Fruit fly (Drosophila melanogaster) whole organism, embryonic: Measurements from ENCODE around the gene Atg18b.

Experiments used
- Blimp-1 ChIP-seq: fragments of 200-800 bp; sonication (Bioruptor generic); optimal IDR thresholded peaks from 3 replicates; lab custom pipeline; 2018; ENCODE audit warnings: missing biosample characterization, missing genetic modification characterization, mild to moderate bottlenecking, moderate library complexity, missing genetic modification reagents
- C15 ChIP-seq: fragments of 200-800 bp; sonication (Bioruptor generic); IDR thresholded peaks from 3 replicates; pipeline ENCODE4 v1.3.6; 2022; ENCODE audit warnings: missing biosample characterization, missing genetic modification characterization
- CG10267 ChIP-seq: fragments of 200-800 bp; sonication (Bioruptor generic); optimal IDR thresholded peaks from 2 replicates; lab custom pipeline; 2018; ENCODE audit warnings: missing biosample characterization, mild to moderate bottlenecking, missing genetic modification characterization, moderate library complexity
- CG11504 ChIP-seq: fragments of 200-800 bp; sonication (Bioruptor generic); optimal IDR thresholded peaks from 3 replicates; lab custom pipeline; 2019; ENCODE audit warnings: missing biosample characterization, mild to moderate bottlenecking, missing genetic modification characterization, moderate library complexity
- CG12659 ChIP-seq: fragments of 200-800 bp; sonication (Bioruptor generic); optimal IDR thresholded peaks from 3 replicates; lab custom pipeline; 2017; ENCODE audit warnings: mild to moderate bottlenecking, missing biosample characterization, missing genetic modification reagents, missing genetic modification characterization
- CG13624 ChIP-seq: fragments of 200-800 bp; sonication (Bioruptor generic); optimal IDR thresholded peaks from 2 replicates; lab custom pipeline; 2016; ENCODE audit warnings: missing biosample characterization, missing genetic modification characterization
- CG13894 ChIP-seq: fragments of 200-800 bp; sonication (Bioruptor generic); optimal IDR thresholded peaks from 3 replicates; lab custom pipeline; 2018; ENCODE audit warnings: missing biosample characterization, mild to moderate bottlenecking, missing genetic modification characterization, moderate library complexity
- CG14860 ChIP-seq: fragments of 200-800 bp; sonication (Bioruptor generic); IDR thresholded peaks from 3 replicates; pipeline ENCODE4 v1.3.6; 2022; ENCODE audit warnings: missing biosample characterization, missing genetic modification characterization; ENCODE audit not compliant: partially characterized antibody
- CG15696 ChIP-seq: fragments of 200-800 bp; sonication (Bioruptor generic); optimal IDR thresholded peaks from 2 replicates; lab custom pipeline; 2019; ENCODE audit warnings: missing biosample characterization, mild to moderate bottlenecking, missing genetic modification characterization, moderate library complexity
- CG17385 ChIP-seq: fragments of 200-800 bp; sonication (Bioruptor generic); optimal IDR thresholded peaks from 3 replicates; lab custom pipeline; 2018; ENCODE audit warnings: missing biosample characterization, mild to moderate bottlenecking, missing genetic modification characterization
- CG2199 ChIP-seq: fragments of 200-800 bp; sonication (Bioruptor generic); IDR thresholded peaks from 3 replicates; pipeline ENCODE4 v1.3.6; 2022; ENCODE audit warnings: missing biosample characterization, missing genetic modification characterization
- CG2712 ChIP-seq: fragments of 200-800 bp; optimal IDR thresholded peaks from 3 replicates; lab custom pipeline; 2019; ENCODE audit warnings: missing biosample characterization, mild to moderate bottlenecking, missing genetic modification characterization, moderate library complexity
- CG31441 ChIP-seq: fragments of 200-800 bp; sonication (Bioruptor generic); IDR thresholded peaks from 2 replicates; pipeline ENCODE4 v1.3.6; 2022; ENCODE audit warnings: missing biosample characterization, missing genetic modification characterization
- CG33213 ChIP-seq: fragments of 200-800 bp; sonication (Bioruptor generic); optimal IDR thresholded peaks from 3 replicates; lab custom pipeline; 2016; ENCODE audit warnings: missing biosample characterization, missing genetic modification characterization
- CG3407 ChIP-seq: fragments of 200-800 bp; sonication (Bioruptor generic); optimal IDR thresholded peaks from 2 replicates; lab custom pipeline; 2018; ENCODE audit warnings: missing biosample characterization, mild to moderate bottlenecking, missing genetic modification characterization
- CG3726 ChIP-seq: fragments of 200-800 bp; sonication (Bioruptor generic); IDR thresholded peaks from 3 replicates; pipeline ENCODE4, ENCODE4 v1.3.6; 2022; ENCODE audit warnings: missing biosample characterization, missing genetic modification characterization
- CG4617 ChIP-seq: fragments of 200-800 bp; sonication (Bioruptor generic); optimal IDR thresholded peaks from 3 replicates; lab custom pipeline; 2016; ENCODE audit warnings: missing biosample characterization, missing genetic modification characterization, borderline replicate concordance
- CG8359 ChIP-seq: fragments of 200-800 bp; sonication (Bioruptor generic); optimal IDR thresholded peaks from 2 replicates; lab custom pipeline; 2017; ENCODE audit warnings: missing biosample characterization, mild to moderate bottlenecking, missing genetic modification characterization, borderline replicate concordance
- CG9932 ChIP-seq: fragments of 200-800 bp; sonication (Bioruptor generic); IDR thresholded peaks from 2 replicates; pipeline ENCODE4 v1.3.6; 2022; ENCODE audit warnings: missing biosample characterization, missing genetic modification characterization
- CHES-1-like ChIP-seq: fragments of 200-800 bp; sonication (Bioruptor generic); optimal IDR thresholded peaks from 2 replicates; lab custom pipeline; 2016; ENCODE audit warnings: missing biosample characterization, missing genetic modification characterization
- Dfd ChIP-seq, 2 experiments: fragments of >200 bp; optimal IDR thresholded peaks; 2 replicates each; lab custom pipeline; 2017; ENCODE audit warnings: missing biosample characterization in 2 of 2, missing genetic modification characterization in 2 of 2
- Dll ChIP-seq: fragments of 200-800 bp; sonication (Bioruptor generic); IDR thresholded peaks from 4 replicates; pipeline ENCODE4 v1.3.6; 2022; ENCODE audit warnings: missing biosample characterization, missing genetic modification characterization; ENCODE audit not compliant: partially characterized antibody
- Doc3 ChIP-seq: fragments of 200-800 bp; sonication (Bioruptor generic); IDR thresholded peaks from 3 replicates; pipeline ENCODE4 v1.3.6; 2022; ENCODE audit warnings: missing biosample characterization, missing genetic modification characterization; ENCODE audit not compliant: partially characterized antibody
- Ets65A ChIP-seq: fragments of 200-800 bp; sonication (Bioruptor generic); peaks from one replicate; lab custom pipeline; 2016; ENCODE audit warnings: missing biosample characterization, missing genetic modification characterization
- Gug ChIP-seq: fragments of 200-800 bp; sonication (Bioruptor generic); IDR thresholded peaks from 4 replicates; pipeline ENCODE4 v1.3.6; 2022; ENCODE audit warnings: missing biosample characterization, missing genetic modification characterization
- HLHmδ ChIP-seq: fragments of 200-800 bp; sonication (Bioruptor generic); optimal IDR thresholded peaks from 2 replicates; lab custom pipeline; 2018; ENCODE audit warnings: missing biosample characterization, mild to moderate bottlenecking, missing genetic modification characterization, moderate library complexity
- HmgZ ChIP-seq: fragments of 200-800 bp; sonication (Bioruptor generic); optimal IDR thresholded peaks from 2 replicates; lab custom pipeline; 2018; ENCODE audit warnings: missing biosample characterization, mild to moderate bottlenecking, missing genetic modification characterization
- Myb ChIP-seq: fragments of 200-800 bp; sonication (Bioruptor generic); optimal IDR thresholded peaks from 2 replicates; lab custom pipeline; 2016; ENCODE audit warnings: missing biosample characterization, missing genetic modification characterization
- Ssrp ChIP-seq: fragments of 200-800 bp; sonication (Bioruptor generic); optimal IDR thresholded peaks from 2 replicates; lab custom pipeline; 2018; ENCODE audit warnings: missing biosample characterization, mild to moderate bottlenecking, missing genetic modification characterization, moderate library complexity
- TFAM ChIP-seq: fragments of 200-800 bp; sonication (Bioruptor generic); optimal IDR thresholded peaks from 2 replicates; lab custom pipeline; 2017; ENCODE audit warnings: missing biosample characterization, missing genetic modification characterization, inconsistent platforms
- Tbp ChIP-seq: fragments of >200 bp; optimal IDR thresholded peaks from 2 replicates; lab custom pipeline; 2018; ENCODE audit warnings: missing biosample characterization, missing genetic modification characterization
- crc ChIP-seq: fragments of 200-800 bp; sonication (Bioruptor generic); optimal IDR thresholded peaks from 2 replicates; lab custom pipeline; 2016; ENCODE audit warnings: missing biosample characterization, missing genetic modification characterization
- croc ChIP-seq: fragments of 200-800 bp; sonication (Bioruptor generic); conservative IDR thresholded peaks from 3 replicates; pipeline ENCODE4 v1.3.6; 2022; ENCODE audit warnings: missing biosample characterization, missing genetic modification characterization
- da ChIP-seq: fragments of 200-800 bp; sonication (Bioruptor generic); optimal IDR thresholded peaks from 2 replicates; lab custom pipeline; 2016; ENCODE audit warnings: missing biosample characterization, missing genetic modification characterization
- dan ChIP-seq: fragments of 200-800 bp; sonication (Bioruptor generic); IDR thresholded peaks from 2 replicates; pipeline ENCODE4 v1.3.6; 2022; ENCODE audit warnings: missing biosample characterization, missing genetic modification characterization
- dm ChIP-seq: fragments of 200-800 bp; sonication (Bioruptor generic); optimal IDR thresholded peaks from 3 replicates; lab custom pipeline; 2016; ENCODE audit warnings: missing biosample characterization, missing genetic modification characterization
- ems ChIP-seq: fragments of 200-800 bp; sonication (Bioruptor generic); optimal IDR thresholded peaks from 3 replicates; lab custom pipeline; 2016; ENCODE audit warnings: missing biosample characterization, missing genetic modification characterization
- gsb-n ChIP-seq: fragments of 200-800 bp; sonication (Bioruptor generic); optimal IDR thresholded peaks from 3 replicates; lab custom pipeline; 2018; ENCODE audit warnings: missing biosample characterization, mild to moderate bottlenecking, missing genetic modification characterization
- luna ChIP-seq: fragments of 200-800 bp; sonication (Bioruptor generic); optimal IDR thresholded peaks from 2 replicates; lab custom pipeline; 2016; ENCODE audit warnings: missing biosample characterization, missing genetic modification characterization
- oc ChIP-seq: fragments of 200-800 bp; sonication (Bioruptor generic); optimal IDR thresholded peaks from 2 replicates; lab custom pipeline; 2018; ENCODE audit warnings: missing biosample characterization, mild to moderate bottlenecking, missing genetic modification characterization, moderate library complexity
- pan ChIP-seq, 4 experiments: fragments of >200 bp in 3 of 4; fragments of 200-800 bp in 1 of 4; sonication (Bioruptor generic) in 1 of 4; optimal IDR thresholded peaks in 3 of 4; IDR thresholded peaks in 1 of 4; 2 replicates each; pipeline versions ENCODE4 v1.3.6 to Lab custom; 2017 to 2022; ENCODE audit warnings: missing biosample characterization in 2 of 4, missing genetic modification characterization in 2 of 4, mixed read lengths in 1 of 4
- pfk ChIP-seq: fragments of 200-800 bp; sonication (Bioruptor generic); optimal IDR thresholded peaks from 2 replicates; lab custom pipeline; 2018; ENCODE audit warnings: missing biosample characterization, mild to moderate bottlenecking, missing genetic modification characterization, moderate library complexity
- psq ChIP-seq: fragments of 200-800 bp; sonication (Bioruptor generic); optimal IDR thresholded peaks from 2 replicates; lab custom pipeline; 2017; ENCODE audit warnings: missing biosample characterization, missing genetic modification characterization
- rib ChIP-seq: fragments of 200-800 bp; sonication (Bioruptor generic); IDR thresholded peaks from 2 replicates; pipeline ENCODE4 v1.3.6; 2022; ENCODE audit warnings: missing biosample characterization, missing genetic modification characterization
- salm ChIP-seq: fragments of 200-800 bp; sonication (Bioruptor generic); optimal IDR thresholded peaks from 2 replicates; lab custom pipeline; 2018; ENCODE audit warnings: missing biosample characterization, mild to moderate bottlenecking, missing genetic modification characterization
- sc ChIP-seq, 3 experiments: fragments of >200 bp in 2 of 3; fragments of 200-800 bp in 1 of 3; sonication (Bioruptor generic) in 1 of 3; optimal IDR thresholded peaks; 2 replicates in 2 of 3; 3 replicates in 1 of 3; lab custom pipeline; 2017; ENCODE audit warnings: mild to moderate bottlenecking in 1 of 3, missing biosample characterization in 1 of 3, missing genetic modification characterization in 1 of 3, missing genetic modification reagents in 1 of 3
- sim ChIP-seq: fragments of 200-800 bp; sonication (Bioruptor generic); IDR thresholded peaks from 2 replicates; pipeline ENCODE4 v1.3.6; 2022; ENCODE audit warnings: missing biosample characterization, missing genetic modification characterization
- sna ChIP-seq: fragments of 200-800 bp; sonication (Bioruptor generic); IDR thresholded peaks from 2 replicates; pipeline ENCODE4 v1.3.6; 2022; ENCODE audit warnings: missing biosample characterization, missing genetic modification characterization; ENCODE audit not compliant: partially characterized antibody
- z ChIP-seq: fragments of 200-800 bp; sonication (Bioruptor generic); IDR thresholded peaks from 3 replicates; pipeline ENCODE4 v1.3.6; 2022; ENCODE audit warnings: missing biosample characterization, missing genetic modification characterization
- zfh2 ChIP-seq: fragments of 200-800 bp; sonication (Bioruptor generic); optimal IDR thresholded peaks from 2 replicates; lab custom pipeline; 2016; ENCODE audit warnings: missing biosample characterization, missing genetic modification characterization

Atg18b gene

DNA sequence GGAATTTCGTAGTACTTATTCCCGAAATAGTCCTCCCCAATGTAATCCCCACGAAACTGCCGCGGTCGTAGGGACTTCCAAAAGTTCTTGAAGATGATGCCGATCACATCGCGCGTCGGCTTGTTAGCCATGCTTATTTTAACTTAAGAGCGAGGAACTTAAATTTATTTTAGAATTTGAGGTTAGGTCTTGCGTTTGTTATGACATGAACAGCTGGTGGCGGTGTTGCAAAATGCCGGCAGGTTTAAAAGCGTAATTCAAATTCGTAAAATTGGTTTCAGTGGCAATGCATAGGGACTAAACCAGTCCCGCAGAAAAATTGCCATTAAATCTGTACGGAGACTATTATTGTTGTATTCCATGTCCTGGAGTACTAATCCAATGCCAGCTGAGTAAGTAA, 54.0 kb downstream of the Atg18b start (continued):
- TF ChIP-seq CG4617 (GFP tag; lab: Kevin White, UChicago) (peak; percentile 27), CG9932 (0 out of 2 replicates have a peak, but pooled peaks have one; percentile 8), CG17385 (peak; percentile 1), TFAM (GFP tag; lab: Kevin White, UChicago) (no peak), pan (optimal IDR thresholded peaks at IDR 0.05; lab: Kevin White, UChicago) (no peak), pan (GFP tag; optimal IDR thresholded peaks at IDR 0.05 in 1 of 2, IDR thresholded peaks at IDR 0.05 in 1 of 2) (no peak), Ets65A (GFP tag; lab: Kevin White, UChicago) (peak; percentile 46), HmgZ (tag; lab: Kevin White, UChicago) (peak; percentile 44), sna (GFP tag; lab: Robert Waterston, UW) (0 out of 2 replicates have a peak, but pooled peaks have one; percentile 11), sc (optimal IDR thresholded peaks at IDR 0.05; lab: Kevin White, UChicago) (no peak), sc (GFP tag; optimal IDR thresholded peaks at IDR 0.05; lab: Kevin White, UChicago) (no peak), CG13894 (tag; lab: Kevin White, UChicago) (no peak), zfh2 (GFP tag; lab: Kevin White, UChicago) (peak; percentile 31), pfk (no peak), gsb-n (no peak), Myb (GFP tag; lab: Kevin White, UChicago) (peak; percentile 87), CG12659 (GFP tag; lab: Kevin White, UChicago) (peak; percentile 21), rib (no peak), Tbp (GFP tag; lab: Kevin White, UChicago) (no peak), CG10267 (tag; lab: Kevin White, UChicago) (peak; percentile 89), CHES-1-like (peak; percentile 25), CG2199 (GFP tag; lab: Robert Waterston, UW) (no peak), CG13624 (GFP tag; lab: Kevin White, UChicago) (peak; percentile 14), da (GFP tag; lab: Kevin White, UChicago) (no peak), C15 (GFP tag; lab: Robert Waterston, UW) (no peak), CG33213 (peak; percentile 7)

DNA sequence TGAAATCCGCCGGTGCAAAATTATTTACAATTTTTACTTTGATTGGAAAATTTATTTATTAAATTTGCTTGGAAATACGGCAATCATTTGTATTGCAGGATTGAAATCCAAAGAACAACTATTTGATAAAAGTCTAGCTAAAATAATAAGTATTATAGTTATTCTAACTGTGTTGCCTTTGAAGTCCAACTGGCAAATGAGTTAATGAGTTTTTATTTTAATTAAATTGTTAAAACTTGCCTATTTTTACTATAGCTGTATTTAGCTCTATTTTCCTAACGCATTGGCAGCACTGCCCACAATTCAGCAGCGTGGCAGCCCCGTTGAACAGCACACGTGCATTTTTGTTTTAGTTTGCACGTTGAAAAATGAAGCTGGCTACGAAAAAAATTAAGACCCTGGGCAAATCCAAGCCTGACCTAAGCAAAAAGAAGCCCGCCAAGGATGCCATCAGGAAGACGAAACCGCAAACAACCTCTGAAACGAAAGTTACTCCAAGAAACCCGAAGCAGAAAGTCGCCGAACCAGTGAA, 57.0 kb downstream of the Atg18b start, which contains the start of gene Noc2:
Gene Noc2, plus strand, starts transcription at position 331 of the 532 bp plus-strand sequence.
- TF ChIP-seq ems (GFP tag; lab: Kevin White, UChicago) (peak; percentile 21), sim (no peak), Dll (GFP tag; lab: Robert Waterston, UW) (no peak), luna (GFP tag; lab: Kevin White, UChicago) (no peak), z (GFP tag; lab: Robert Waterston, UW) (no peak), CG3726 (GFP tag; lab: Robert Waterston, UW) (no peak), salm (tag; lab: Kevin White, UChicago) (no peak), CG31441 (GFP tag; lab: Robert Waterston, UW) (peak; percentile 64), dan (GFP tag; lab: Robert Waterston, UW) (no peak), crc (GFP tag; lab: Kevin White, UChicago) (no peak), HLHmδ (GFP tag; lab: Kevin White, UChicago) (no peak), CG11504 (tag; lab: Kevin White, UChicago) (peak; percentile 56), pfk (no peak), CG8359 (GFP tag; lab: Kevin White, UChicago) (no peak), croc (GFP tag; lab: Robert Waterston, UW) (no peak), Doc3 (GFP tag; lab: Robert Waterston, UW) (no peak), CG14860 (GFP tag; lab: Robert Waterston, UW) (no peak), CG3407 (GFP tag; lab: Kevin White, UChicago) (no peak), CG15696 (tag; lab: Kevin White, UChicago) (peak; percentile 27), dm (GFP tag; lab: Kevin White, UChicago) (peak; percentile 96), CG2712 (tag; lab: Kevin White, UChicago) (peak; percentile 64), Ssrp (tag; lab: Kevin White, UChicago) (peak; percentile 29), Blimp-1 (GFP tag; lab: Kevin White, UChicago) (peak; percentile 32), Dfd (GFP tag; optimal IDR thresholded peaks at IDR 0.05; lab: Kevin White, UChicago) (no peak), Gug (peak; percentile 77; the same call in 3 of the 4 replicates), oc (tag; lab: Kevin White, UChicago) (no peak), psq (GFP tag; lab: Kevin White, UChicago) (no peak)
